Fruit fly (Drosophila melanogaster) whole organism, embryonic: ENCODE results near the gene fwe.

Experiments
- CG11723 ChIP-seq: fragments of 200-800 bp; sonication (Bioruptor generic); optimal IDR thresholded peaks from 2 replicates; lab custom pipeline; 2017; ENCODE audit warnings: missing biosample characterization, mild to moderate bottlenecking, missing genetic modification characterization
- CG17912 ChIP-seq: fragments of 200-800 bp; sonication (Bioruptor generic); optimal IDR thresholded peaks from 2 replicates; lab custom pipeline; 2018; ENCODE audit warnings: missing biosample characterization, mild to moderate bottlenecking, missing genetic modification characterization
- CG8478 ChIP-seq: fragments of >200 bp; optimal IDR thresholded peaks from 2 replicates; lab custom pipeline; 2018
- Camta ChIP-seq: fragments of 200-800 bp; sonication (Bioruptor generic); optimal IDR thresholded peaks from 2 replicates; lab custom pipeline; 2016; ENCODE audit warnings: missing biosample characterization, missing genetic modification characterization
- fd3F ChIP-seq: fragments of 200-800 bp; sonication (Bioruptor generic); optimal IDR thresholded peaks from 2 replicates; lab custom pipeline; 2018; ENCODE audit warnings: missing biosample characterization, mild to moderate bottlenecking, missing genetic modification characterization, moderate library complexity
- knrl ChIP-seq: fragments of 200-800 bp; sonication (Bioruptor generic); IDR thresholded peaks from 3 replicates; pipeline ENCODE4 v1.3.6; 2022; ENCODE audit warnings: missing biosample characterization, missing genetic modification characterization; ENCODE audit not compliant: partially characterized antibody
- lbe ChIP-seq: fragments of 200-800 bp; sonication (Bioruptor generic); optimal IDR thresholded peaks from 2 replicates; lab custom pipeline; 2016; ENCODE audit warnings: missing biosample characterization, mild to moderate bottlenecking, missing genetic modification characterization
- lmd ChIP-seq: fragments of 200-800 bp; sonication (Bioruptor generic); IDR thresholded peaks from 2 replicates; pipeline ENCODE4 v1.3.6; 2022; ENCODE audit warnings: missing biosample characterization, missing genetic modification characterization
- lola ChIP-seq, 3 experiments: fragments of >200 bp in 2 of 3; fragments of 200-800 bp in 1 of 3; sonication (Bioruptor generic) in 1 of 3; optimal IDR thresholded peaks; 2 replicates each; lab custom pipeline; 2017 to 2019; ENCODE audit warnings: missing biosample characterization in 3 of 3, missing genetic modification characterization in 3 of 3, mild to moderate bottlenecking in 1 of 3, moderate library complexity in 1 of 3
- mirr ChIP-seq: fragments of 200-800 bp; sonication (Bioruptor generic); optimal IDR thresholded peaks from 3 replicates; lab custom pipeline; 2018; ENCODE audit warnings: missing biosample characterization, mild to moderate bottlenecking, missing genetic modification characterization
- odd ChIP-seq: fragments of 200-800 bp; sonication (Bioruptor generic); optimal IDR thresholded peaks from 2 replicates; lab custom pipeline; 2017; ENCODE audit warnings: missing biosample characterization, mild to moderate bottlenecking, missing genetic modification characterization
- pzg ChIP-seq: fragments of 200-800 bp; sonication (Bioruptor generic); optimal IDR thresholded peaks from 3 replicates; lab custom pipeline; 2018; ENCODE audit warnings: missing biosample characterization, mild to moderate bottlenecking, missing genetic modification characterization, moderate library complexity

DNA sequence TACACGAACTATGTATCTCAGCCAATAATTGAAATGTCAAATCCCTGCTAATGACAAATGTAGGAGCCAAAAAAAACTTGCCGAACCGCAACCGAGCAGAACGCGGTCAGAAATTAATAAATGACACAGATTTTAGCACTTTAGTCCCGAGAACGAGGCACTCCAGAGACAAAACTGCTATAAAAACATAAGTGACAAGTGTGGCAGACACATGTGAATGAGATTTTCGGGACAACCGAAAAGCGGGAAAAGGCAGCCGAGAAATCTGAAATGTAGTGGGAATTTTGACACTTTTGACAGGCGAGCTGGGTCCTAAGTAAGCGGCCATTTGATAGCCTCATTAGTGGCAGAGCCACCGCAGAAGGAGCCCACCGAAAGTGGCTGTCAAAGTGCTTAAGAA is 25.1 kb downstream of the fwe start:
- TF ChIP-seq CG11723 = no peak
- no peak for TF ChIP-seq odd (GFP tag; lab: Kevin White, UChicago)
- TF ChIP-seq mirr (GFP tag; lab: Kevin White, UChicago) = no peak
- TF ChIP-seq pzg (GFP tag; lab: Kevin White, UChicago) = no peak
- TF ChIP-seq fd3F (GFP tag; lab: Kevin White, UChicago) = no peak
- no peak for TF ChIP-seq knrl
- TF ChIP-seq CG8478 (lab: Kevin White, UChicago) = no peak
- TF ChIP-seq CG17912 (GFP tag; lab: Kevin White, UChicago) = no peak
- TF ChIP-seq Camta (GFP tag; lab: Kevin White, UChicago) = no peak
- TF ChIP-seq lola (GFP tag; optimal IDR thresholded peaks at IDR 0.05; lab: Kevin White, UChicago) = no peak
- no peak for TF ChIP-seq lmd (GFP tag; lab: Robert Waterston, UW)
- no peak for TF ChIP-seq lbe (GFP tag; lab: Kevin White, UChicago)
